Fruit fly (Drosophila melanogaster) whole organism, embryonic: ENCODE results near the gene CG14341.

Experiments used
- Atf3 ChIP-seq: fragments of 200-800 bp; sonication (Bioruptor generic); optimal IDR thresholded peaks from 3 replicates; lab custom pipeline; 2016; ENCODE audit warnings: missing biosample characterization, missing genetic modification characterization
- Atf6 ChIP-seq: fragments of 200-800 bp; sonication (Bioruptor generic); IDR thresholded peaks from 2 replicates; pipeline ENCODE4 v1.3.6; 2022; ENCODE audit warnings: missing biosample characterization, missing genetic modification characterization
- BEAF-32 ChIP-seq: fragments of 200-800 bp; sonication (Bioruptor generic); optimal IDR thresholded peaks from 3 replicates; lab custom pipeline; 2017; ENCODE audit warnings: missing biosample characterization, missing genetic modification characterization, mild to moderate bottlenecking, moderate library complexity, missing genetic modification reagents
- CG10654 ChIP-seq: fragments of 200-800 bp; sonication (Bioruptor generic); optimal IDR thresholded peaks from 2 replicates; lab custom pipeline; 2016; ENCODE audit warnings: missing biosample characterization, missing genetic modification characterization
- CG12942 ChIP-seq: fragments of 200-800 bp; sonication (Bioruptor generic); optimal IDR thresholded peaks from 3 replicates; lab custom pipeline; 2016; ENCODE audit warnings: missing biosample characterization, missing genetic modification characterization
- CG16815 ChIP-seq: fragments of 200-800 bp; sonication (Bioruptor generic); optimal IDR thresholded peaks from 3 replicates; lab custom pipeline; 2017; ENCODE audit warnings: missing biosample characterization, mild to moderate bottlenecking, missing genetic modification characterization
- CG17802 ChIP-seq: fragments of 200-800 bp; sonication (Bioruptor generic); optimal IDR thresholded peaks from 2 replicates; lab custom pipeline; 2018; ENCODE audit warnings: missing biosample characterization, mild to moderate bottlenecking, missing genetic modification characterization, moderate library complexity
- CG31388 ChIP-seq: fragments of 200-800 bp; sonication (Bioruptor generic); optimal IDR thresholded peaks from 2 replicates; lab custom pipeline; 2016; ENCODE audit warnings: missing biosample characterization, missing genetic modification characterization
- CG31441 ChIP-seq: fragments of 200-800 bp; sonication (Bioruptor generic); IDR thresholded peaks from 2 replicates; pipeline ENCODE4 v1.3.6; 2022; ENCODE audit warnings: missing biosample characterization, missing genetic modification characterization
- CG34224 ChIP-seq: fragments of 200-800 bp; sonication (Bioruptor generic); IDR thresholded peaks from 3 replicates; pipeline ENCODE4 v1.3.6; 2022; ENCODE audit warnings: missing biosample characterization, missing genetic modification characterization; ENCODE audit not compliant: partially characterized antibody
- CG5953 ChIP-seq: fragments of 200-800 bp; sonication (Bioruptor generic); IDR thresholded peaks from 2 replicates; pipeline ENCODE4 v1.3.6; 2022; ENCODE audit warnings: missing biosample characterization, missing genetic modification characterization
- CG6654 ChIP-seq: fragments of 200-800 bp; sonication (Bioruptor generic); optimal IDR thresholded peaks from 2 replicates; lab custom pipeline; 2017; ENCODE audit warnings: missing biosample characterization, mild to moderate bottlenecking, missing genetic modification characterization
- CG6765 ChIP-seq: fragments of 200-800 bp; sonication (Bioruptor generic); optimal IDR thresholded peaks from 3 replicates; lab custom pipeline; 2017; ENCODE audit warnings: missing biosample characterization, mild to moderate bottlenecking, missing genetic modification characterization
- CG8388 ChIP-seq: fragments of 200-800 bp; sonication (Bioruptor generic); optimal IDR thresholded peaks from 2 replicates; lab custom pipeline; 2019; ENCODE audit warnings: missing biosample characterization, mild to moderate bottlenecking, missing genetic modification characterization, moderate library complexity
- CHES-1-like ChIP-seq: fragments of 200-800 bp; sonication (Bioruptor generic); optimal IDR thresholded peaks from 2 replicates; lab custom pipeline; 2016; ENCODE audit warnings: missing biosample characterization, missing genetic modification characterization
- Chrac-16 ChIP-seq: fragments of 200-800 bp; sonication (Bioruptor generic); optimal IDR thresholded peaks from 3 replicates; lab custom pipeline; 2016; ENCODE audit warnings: missing biosample characterization, missing genetic modification characterization
- CkIIα-i1 ChIP-seq: fragments of 200-800 bp; sonication (Bioruptor generic); IDR thresholded peaks from 2 replicates; pipeline ENCODE4 v1.3.6; 2022; ENCODE audit warnings: missing biosample characterization, missing genetic modification characterization
- Dek ChIP-seq: fragments of 200-800 bp; sonication (Bioruptor generic); optimal IDR thresholded peaks from 3 replicates; lab custom pipeline; 2019; ENCODE audit warnings: missing biosample characterization, mild to moderate bottlenecking, missing genetic modification characterization, moderate library complexity
- Ets97D ChIP-seq: fragments of 200-800 bp; sonication (Bioruptor generic); optimal IDR thresholded peaks from 3 replicates; lab custom pipeline; 2016; ENCODE audit warnings: missing biosample characterization, missing genetic modification characterization
- Hr3 ChIP-seq: fragments of 200-800 bp; sonication (Bioruptor generic); optimal IDR thresholded peaks from 3 replicates; lab custom pipeline; 2016; ENCODE audit warnings: missing biosample characterization, missing genetic modification characterization
- Hr39 ChIP-seq: fragments of >200 bp; optimal IDR thresholded peaks from 2 replicates; lab custom pipeline; 2017
- Nf-YA ChIP-seq: fragments of 200-800 bp; sonication (Bioruptor generic); IDR thresholded peaks from 2 replicates; pipeline ENCODE4 v1.3.6; 2022; ENCODE audit warnings: missing biosample characterization, missing genetic modification characterization
- Spps ChIP-seq: fragments of 200-800 bp; sonication (Bioruptor generic); optimal IDR thresholded peaks from 2 replicates; lab custom pipeline; 2018; ENCODE audit warnings: missing biosample characterization, mild to moderate bottlenecking, missing genetic modification characterization
- Ssrp ChIP-seq: fragments of 200-800 bp; sonication (Bioruptor generic); optimal IDR thresholded peaks from 2 replicates; lab custom pipeline; 2018; ENCODE audit warnings: missing biosample characterization, mild to moderate bottlenecking, missing genetic modification characterization, moderate library complexity
- Trl ChIP-seq, 3 experiments: fragments of >200 bp in 2 of 3; fragments of 200-800 bp in 1 of 3; sonication (Bioruptor generic) in 1 of 3; optimal IDR thresholded peaks; 2 replicates in 1 of 3; 3 replicates in 2 of 3; lab custom pipeline; 2016 to 2017; ENCODE audit warnings: missing biosample characterization in 1 of 3, missing genetic modification characterization in 1 of 3
- ab ChIP-seq: fragments of 200-800 bp; sonication (Bioruptor generic); optimal IDR thresholded peaks from 2 replicates; lab custom pipeline; 2016; ENCODE audit warnings: missing biosample characterization, missing genetic modification characterization
- ap ChIP-seq: fragments of 200-800 bp; sonication (Bioruptor generic); IDR thresholded peaks from 2 replicates; pipeline ENCODE4 v1.3.6; 2022; ENCODE audit warnings: missing biosample characterization, missing genetic modification characterization
- ato ChIP-seq: fragments of 200-800 bp; sonication (Bioruptor generic); IDR thresholded peaks from 2 replicates; pipeline ENCODE4 v1.3.6; 2022; ENCODE audit warnings: missing biosample characterization, missing genetic modification characterization; ENCODE audit not compliant: partially characterized antibody
- bbx ChIP-seq: fragments of 200-800 bp; sonication (Bioruptor generic); IDR thresholded peaks from 2 replicates; pipeline ENCODE4 v1.3.6; 2022; ENCODE audit warnings: missing biosample characterization, missing genetic modification characterization; ENCODE audit not compliant: partially characterized antibody
- br ChIP-seq: fragments of >200 bp; optimal IDR thresholded peaks from 2 replicates; lab custom pipeline; 2017
- caup ChIP-seq: fragments of 200-800 bp; sonication (Bioruptor generic); optimal IDR thresholded peaks from 3 replicates; lab custom pipeline; 2017; ENCODE audit warnings: missing biosample characterization, mild to moderate bottlenecking, missing genetic modification characterization, moderate library complexity; ENCODE audit not compliant: severe bottlenecking
- crol ChIP-seq: fragments of 200-800 bp; sonication (Bioruptor generic); IDR thresholded peaks from 2 replicates; pipeline ENCODE4 v1.3.6; 2022; ENCODE audit warnings: missing biosample characterization, missing genetic modification characterization
- ems ChIP-seq: fragments of 200-800 bp; sonication (Bioruptor generic); optimal IDR thresholded peaks from 3 replicates; lab custom pipeline; 2016; ENCODE audit warnings: missing biosample characterization, missing genetic modification characterization
- gem ChIP-seq: fragments of 200-800 bp; sonication (Bioruptor generic); optimal IDR thresholded peaks from 2 replicates; lab custom pipeline; 2019; ENCODE audit warnings: missing biosample characterization, mild to moderate bottlenecking, missing genetic modification characterization, moderate library complexity
- h ChIP-seq: fragments of >200 bp; optimal IDR thresholded peaks from 2 replicates; lab custom pipeline; 2017
- inv ChIP-seq: fragments of 200-800 bp; sonication (Bioruptor generic); IDR thresholded peaks from 2 replicates; pipeline ENCODE4 v1.3.6; 2022; ENCODE audit warnings: missing biosample characterization, missing genetic modification characterization; ENCODE audit not compliant: partially characterized antibody
- jigr1 ChIP-seq: fragments of 200-800 bp; sonication (Bioruptor generic); IDR thresholded peaks from 3 replicates; pipeline ENCODE4 v1.3.6; 2022; ENCODE audit warnings: missing biosample characterization, missing genetic modification characterization
- jumu ChIP-seq: fragments of 200-800 bp; sonication (Bioruptor generic); optimal IDR thresholded peaks from 3 replicates; lab custom pipeline; 2016; ENCODE audit warnings: missing biosample characterization, missing genetic modification characterization
- klu ChIP-seq: fragments of 200-800 bp; sonication (Bioruptor generic); IDR thresholded peaks from 2 replicates; pipeline ENCODE4 v1.3.6; 2022; ENCODE audit warnings: missing biosample characterization, missing genetic modification characterization
- lilli ChIP-seq: fragments of 200-800 bp; sonication (Bioruptor generic); optimal IDR thresholded peaks from 3 replicates; lab custom pipeline; 2016; ENCODE audit warnings: missing biosample characterization, missing genetic modification characterization
- nau ChIP-seq: fragments of 200-800 bp; sonication (Bioruptor generic); optimal IDR thresholded peaks from 3 replicates; lab custom pipeline; 2017; ENCODE audit warnings: missing biosample characterization, mild to moderate bottlenecking, missing genetic modification characterization, missing genetic modification reagents
- nerfin-2 ChIP-seq: fragments of 200-800 bp; sonication (Bioruptor generic); IDR thresholded peaks from 2 replicates; pipeline ENCODE4 v1.3.6; 2022; ENCODE audit warnings: missing biosample characterization, missing genetic modification characterization; ENCODE audit not compliant: partially characterized antibody
- pfk ChIP-seq: fragments of 200-800 bp; sonication (Bioruptor generic); optimal IDR thresholded peaks from 2 replicates; lab custom pipeline; 2018; ENCODE audit warnings: missing biosample characterization, mild to moderate bottlenecking, missing genetic modification characterization, moderate library complexity
- phol ChIP-seq: fragments of 200-800 bp; sonication (Bioruptor generic); optimal IDR thresholded peaks from 3 replicates; lab custom pipeline; 2018; ENCODE audit warnings: missing biosample characterization, mild to moderate bottlenecking, missing genetic modification characterization, moderate library complexity
- ro ChIP-seq: fragments of 200-800 bp; sonication (Bioruptor generic); IDR thresholded peaks from 2 replicates; pipeline ENCODE4 v1.3.6; 2022; ENCODE audit warnings: missing biosample characterization, missing genetic modification characterization
- shn ChIP-seq: fragments of 200-800 bp; sonication (Bioruptor generic); optimal IDR thresholded peaks from 3 replicates; lab custom pipeline; 2016; ENCODE audit warnings: missing biosample characterization, missing genetic modification characterization
- sqz ChIP-seq: fragments of 200-800 bp; sonication (Bioruptor generic); optimal IDR thresholded peaks from 3 replicates; lab custom pipeline; 2018; ENCODE audit warnings: missing biosample characterization, mild to moderate bottlenecking, missing genetic modification characterization
- sr ChIP-seq: fragments of 200-800 bp; sonication (Bioruptor generic); IDR thresholded peaks from 3 replicates; pipeline ENCODE4 v1.3.6; 2022; ENCODE audit warnings: missing biosample characterization, missing genetic modification characterization
- sug ChIP-seq: fragments of 200-800 bp; optimal IDR thresholded peaks from 2 replicates; lab custom pipeline; 2019; ENCODE audit warnings: missing biosample characterization, mild to moderate bottlenecking, missing genetic modification characterization, moderate library complexity
- tgo ChIP-seq: fragments of 200-800 bp; sonication (Bioruptor generic); IDR thresholded peaks from 3 replicates; pipeline ENCODE4 v1.3.6; 2022; ENCODE audit warnings: missing biosample characterization, missing genetic modification characterization
- tll ChIP-seq, 2 experiments: fragments of 200-800 bp in 1 of 2; fragments of >200 bp in 1 of 2; sonication (Bioruptor generic) in 1 of 2; optimal IDR thresholded peaks; 2 replicates each; lab custom pipeline; 2017 to 2019; ENCODE audit warnings: missing biosample characterization in 2 of 2, missing genetic modification characterization in 2 of 2, mild to moderate bottlenecking in 1 of 2, moderate library complexity in 1 of 2
- yki ChIP-seq: fragments of >200 bp; optimal IDR thresholded peaks from 3 replicates; lab custom pipeline; 2018

Gene CG14341

DNA sequence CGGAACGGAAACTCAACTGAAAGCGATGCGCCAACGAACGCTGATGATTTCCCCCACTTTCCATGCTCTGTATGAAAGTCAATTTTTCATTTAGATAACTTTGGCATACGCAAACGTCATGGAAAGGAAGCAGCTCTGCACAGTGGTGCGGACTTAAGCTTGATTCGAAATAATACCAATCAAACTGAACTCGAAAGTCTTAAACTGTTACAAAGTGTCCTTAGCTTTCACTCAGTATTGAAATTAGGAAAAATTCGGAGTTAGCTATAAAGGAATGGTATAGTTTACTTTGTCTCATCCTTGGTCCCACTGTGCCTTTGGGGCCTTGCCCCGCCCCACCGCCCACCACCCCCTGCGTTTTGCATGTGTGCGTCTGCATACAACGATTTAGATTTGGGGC is 41.1 kb downstream of the CG14341 start (continued):
- TF ChIP-seq Ets97D (no peak), Ssrp (no peak), tll (GFP tag; optimal IDR thresholded peaks at IDR 0.05; lab: Kevin White, UChicago) (no peak), CG6654 (GFP tag; lab: Kevin White, UChicago) (no peak), klu (GFP tag; lab: Robert Waterston, UW) (no peak), jigr1 (GFP tag; lab: Robert Waterston, UW) (no peak), CHES-1-like (GFP tag; lab: Kevin White, UChicago) (peak; percentile 7), CG12942 (GFP tag; lab: Kevin White, UChicago) (peak; percentile 10), sqz (no peak), BEAF-32 (GFP tag; lab: Kevin White, UChicago) (no peak), phol (tag; lab: Kevin White, UChicago) (peak; percentile 12), Dek (peak; percentile 42), CkIIα-i1 (GFP tag; lab: Robert Waterston, UW) (0 out of 2 replicates have a peak, but pooled peaks have one; percentile 20), Chrac-16 (GFP tag; lab: Kevin White, UChicago) (no peak), CG34224 (GFP tag; lab: Robert Waterston, UW) (no peak), CG16815 (GFP tag; lab: Kevin White, UChicago) (peak; percentile 24), lilli (GFP tag; lab: Kevin White, UChicago) (peak; percentile 29), Hr3 (peak; percentile 18), shn (GFP tag; lab: Kevin White, UChicago) (no peak), ab (GFP tag; lab: Kevin White, UChicago) (no peak), sug (peak; percentile 36), CG10654 (GFP tag; lab: Kevin White, UChicago) (no peak), pfk (GFP tag; lab: Kevin White, UChicago) (no peak), ato (GFP tag; lab: Robert Waterston, UW) (no peak), CG31441 (GFP tag; lab: Robert Waterston, UW) (peak; percentile 30; the same call in 1 of the 2 replicates), caup (GFP tag; lab: Kevin White, UChicago) (peak; percentile 51), nerfin-2 (GFP tag; lab: Robert Waterston, UW) (no peak), CG8388 (no peak), CG5953 (GFP tag; lab: Robert Waterston, UW) (peak; percentile 49; the same call in 1 of the 2 replicates), sr (GFP tag; lab: Robert Waterston, UW) (no peak), CG31388 (GFP tag; lab: Kevin White, UChicago) (no peak), ems (no peak), Spps (no peak), crol (GFP tag; lab: Robert Waterston, UW) (no peak), br (lab: Kevin White, UChicago) (no peak), Hr39 (no peak), bbx (GFP tag; lab: Robert Waterston, UW) (no peak), h (lab: Kevin White, UChicago) (no peak), yki (lab: Kevin White, UChicago) (no peak), ro (GFP tag; lab: Robert Waterston, UW) (no peak), Atf6 (GFP tag; lab: Robert Waterston, UW) (peak; percentile 77), Atf3 (GFP tag; lab: Kevin White, UChicago) (no peak), jumu (GFP tag; lab: Kevin White, UChicago) (no peak), CG17802 (no peak), CG6765 (no peak), tgo (GFP tag; lab: Robert Waterston, UW) (peak; percentile 54; the same call in 2 of the 3 replicates), gem (peak; percentile 68), nau (peak; percentile 15), Trl (optimal IDR thresholded peaks at IDR 0.05; lab: Kevin White, UChicago) (no peak), Trl (GFP tag; optimal IDR thresholded peaks at IDR 0.05; lab: Kevin White, UChicago) (no peak), ap (GFP tag; lab: Robert Waterston, UW) (peak; percentile 32), inv (GFP tag; lab: Robert Waterston, UW) (no peak), Nf-YA (peak; percentile 61)
